Worm (Caenorhabditis elegans): ENCODE data around the gene F35H12.1.

DNA sequence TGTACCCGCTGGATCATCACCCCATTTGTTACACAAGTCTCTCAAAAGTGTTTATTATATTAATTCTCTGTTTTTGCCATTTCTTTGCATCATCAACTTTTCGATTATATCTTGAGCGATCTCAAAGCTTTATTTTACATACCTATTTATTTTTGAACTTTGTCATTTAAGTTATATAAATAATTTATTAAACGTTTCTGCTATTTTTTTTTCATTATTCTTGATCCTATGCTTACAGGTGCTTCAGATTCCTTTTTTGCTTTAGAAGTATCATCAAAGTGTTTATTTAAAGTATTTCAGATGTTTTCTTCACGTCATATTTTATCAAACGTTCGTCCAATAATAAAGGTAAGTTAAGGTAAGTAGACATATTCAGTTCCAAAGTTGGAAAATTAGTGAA is 15.5 kb upstream of the F35H12.1 start, which contains the start of gene F35H12.5:
- TF ChIP-seq ama-1 (optimal IDR thresholded peaks at IDR 0.05) (no peak), hmbx-1 (tag; optimal IDR thresholded peaks at IDR 0.05) (no peak), tbx-11 (GFP tag; IDR thresholded peaks at IDR 0.05) (no peak), hmg-4 (GFP tag; optimal IDR thresholded peaks at IDR 0.05) (no peak), flt-1 (GFP tag; IDR thresholded peaks at IDR 0.05) (no peak), ceh-36 (tag; optimal IDR thresholded peaks at IDR 0.05) (no peak), ceh-13 (GFP tag; optimal IDR thresholded peaks at IDR 0.05) (no peak), scrt-1 (GFP tag; IDR thresholded peaks at IDR 0.05) (no peak), F13C5.2 (tag; optimal IDR thresholded peaks at IDR 0.05) (no peak), B0310.2 (tag; optimal IDR thresholded peaks at IDR 0.05) (no peak)
